Worm (Caenorhabditis elegans): Measurements from ENCODE around the gene fbxa-37.

- no peak for TF ChIP-seq ama-1 (optimal IDR thresholded peaks at IDR 0.05)
- TF ChIP-seq aly-1 (tag; optimal IDR thresholded peaks at IDR 0.05): no peak
- no peak for TF ChIP-seq hmbx-1 (tag; optimal IDR thresholded peaks at IDR 0.05)
- TF ChIP-seq tra-4 (tag; optimal IDR thresholded peaks at IDR 0.05): no peak
- no peak for TF ChIP-seq tbx-11 (GFP tag; IDR thresholded peaks at IDR 0.05)
- TF ChIP-seq ceh-13 (GFP tag; optimal IDR thresholded peaks at IDR 0.05): no peak
- TF ChIP-seq ceh-36 (tag; optimal IDR thresholded peaks at IDR 0.05): no peak
- no peak for TF ChIP-seq ets-7 (tag; optimal IDR thresholded peaks at IDR 0.05)
- TF ChIP-seq tbx-37 (GFP tag; conservative IDR thresholded peaks at IDR 0.05): no peak
- no peak for TF ChIP-seq flt-1 (GFP tag; IDR thresholded peaks at IDR 0.05)
- TF ChIP-seq sea-1 (GFP tag; conservative IDR thresholded peaks at IDR 0.05): no peak
- TF ChIP-seq pes-1 (GFP tag; IDR thresholded peaks at IDR 0.05): no peak
- TF ChIP-seq hmg-4 (GFP tag; optimal IDR thresholded peaks at IDR 0.05): no peak
Observed at ce11 chrIII:1269156-1269555, 15.6 kb upstream of the fbxa-37 start, which contains the start of gene fbxa-32.
